Worm (Caenorhabditis elegans) whole organism, mixed stage, embryonic: ENCODE data around the gene F14D2.19.

Source experiments
- M03D4.4 ChIP-seq: sonication (generic microtip); optimal IDR thresholded peaks from 2 replicates; lab custom pipeline; 2017; ENCODE audit warnings: mild to moderate bottlenecking, missing genetic modification characterization, missing compliant biosample characterization
- bed-3 ChIP-seq: fragments of 200-800 bp; sonication (Bioruptor generic); optimal IDR thresholded peaks from 3 replicates; lab custom pipeline; 2018; ENCODE audit warnings: mild to moderate bottlenecking, missing genetic modification characterization, moderate library complexity, missing compliant biosample characterization
- blmp-1 ChIP-seq: fragments of 150-350 bp; optimal IDR thresholded peaks from 2 replicates; lab custom pipeline; 2014; ENCODE audit warnings: missing biosample characterization, missing genetic modification characterization
- ceh-39 ChIP-seq: fragments of 150-350 bp; optimal IDR thresholded peaks from 2 replicates; lab custom pipeline; 2014; ENCODE audit warnings: missing biosample characterization, missing genetic modification characterization
- ceh-43 ChIP-seq: fragments of 200-800 bp; sonication (Bioruptor generic); optimal IDR thresholded peaks from 2 replicates; lab custom pipeline; 2018; ENCODE audit warnings: mild to moderate bottlenecking, missing genetic modification characterization, moderate library complexity, missing compliant biosample characterization
- ceh-83 ChIP-seq: fragments of 200-800 bp; sonication (Bioruptor generic); optimal IDR thresholded peaks from 2 replicates; lab custom pipeline; 2018; ENCODE audit warnings: mild to moderate bottlenecking, missing genetic modification characterization, missing compliant biosample characterization
- ces-1 ChIP-seq: fragments of 150-350 bp; optimal IDR thresholded peaks from 2 replicates; lab custom pipeline; 2014; ENCODE audit warnings: missing biosample characterization, missing genetic modification reagents, missing genetic modification characterization
- cnd-1 ChIP-seq: fragments of 200-800 bp; sonication (Bioruptor generic); optimal IDR thresholded peaks from 2 replicates; lab custom pipeline; 2018; ENCODE audit warnings: mild to moderate bottlenecking, missing genetic modification characterization, missing compliant biosample characterization
- drap-1 ChIP-seq: fragments of 200-800 bp; sonication (Bioruptor generic); optimal IDR thresholded peaks from 3 replicates; lab custom pipeline; 2018; ENCODE audit warnings: mild to moderate bottlenecking, missing genetic modification characterization, missing compliant biosample characterization
- elt-1 ChIP-seq: sonication (generic microtip); optimal IDR thresholded peaks from 2 replicates; lab custom pipeline; 2017; ENCODE audit warnings: missing genetic modification characterization, mild to moderate bottlenecking, missing compliant biosample characterization, antibody characterized with exemption, moderate library complexity, borderline replicate concordance; ENCODE audit not compliant: insufficient read depth
- elt-3 ChIP-seq: fragments of 150-350 bp; optimal IDR thresholded peaks from 2 replicates; lab custom pipeline; 2014; ENCODE audit warnings: missing biosample characterization, missing genetic modification characterization
- flh-1 ChIP-seq: fragments of 200-800 bp; sonication (Bioruptor generic); optimal IDR thresholded peaks from 2 replicates; lab custom pipeline; 2018; ENCODE audit warnings: mild to moderate bottlenecking, missing genetic modification characterization, moderate library complexity, missing compliant biosample characterization
- ham-2 ChIP-seq: fragments of 200-800 bp; sonication (Bioruptor generic); optimal IDR thresholded peaks from 2 replicates; lab custom pipeline; 2018; ENCODE audit warnings: mild to moderate bottlenecking, missing genetic modification characterization, missing compliant biosample characterization
- hlh-1 ChIP-seq: fragments of 150-350 bp; optimal IDR thresholded peaks from 2 replicates; lab custom pipeline; 2014; ENCODE audit warnings: missing biosample characterization, missing genetic modification reagents, missing genetic modification characterization
- lin-13 ChIP-seq: fragments of 150-350 bp; optimal IDR thresholded peaks from 2 replicates; lab custom pipeline; 2014; ENCODE audit warnings: missing biosample characterization, missing genetic modification characterization
- lsy-2 ChIP-seq: fragments of 150-350 bp; optimal IDR thresholded peaks from 2 replicates; lab custom pipeline; 2014; ENCODE audit warnings: missing biosample characterization, missing genetic modification characterization
- mls-2 ChIP-seq: sonication (generic microtip); optimal IDR thresholded peaks from 2 replicates; lab custom pipeline; 2016; ENCODE audit warnings: mild to moderate bottlenecking, missing genetic modification characterization, moderate library complexity, missing compliant biosample characterization
- nhr-12 ChIP-seq: fragments of 150-350 bp; optimal IDR thresholded peaks from 2 replicates; lab custom pipeline; 2014; ENCODE audit warnings: missing biosample characterization, missing genetic modification characterization
- nhr-2 ChIP-seq: fragments of 150-350 bp; optimal IDR thresholded peaks from 2 replicates; lab custom pipeline; 2014; ENCODE audit warnings: missing biosample characterization, missing genetic modification characterization
- nhr-237 ChIP-seq: fragments of 150-350 bp; optimal IDR thresholded peaks from 2 replicates; lab custom pipeline; 2014; ENCODE audit warnings: missing biosample characterization, missing genetic modification characterization
- nhr-28 ChIP-seq: fragments of 150-350 bp; optimal IDR thresholded peaks from 2 replicates; lab custom pipeline; 2014; ENCODE audit warnings: missing biosample characterization, missing genetic modification characterization
- nhr-76 ChIP-seq: sonication (generic microtip); optimal IDR thresholded peaks from 2 replicates; lab custom pipeline; 2017; ENCODE audit warnings: missing biosample characterization, missing genetic modification characterization
- pha-4 ChIP-seq: fragments of 150-350 bp; optimal IDR thresholded peaks from 2 replicates; lab custom pipeline; 2018; ENCODE audit warnings: missing biosample characterization, missing genetic modification reagents, missing genetic modification characterization
- sem-2 ChIP-seq: fragments of 200-800 bp; sonication (Bioruptor generic); optimal IDR thresholded peaks from 2 replicates; lab custom pipeline; 2018; ENCODE audit warnings: mild to moderate bottlenecking, missing genetic modification characterization, missing compliant biosample characterization
- snpc-4 ChIP-seq: fragments of 150-350 bp; optimal IDR thresholded peaks from 2 replicates; lab custom pipeline; 2014; ENCODE audit warnings: missing biosample characterization, missing genetic modification characterization
- sptf-1 ChIP-seq: sonication (generic microtip); optimal IDR thresholded peaks from 2 replicates; lab custom pipeline; 2017; ENCODE audit warnings: mild to moderate bottlenecking, missing genetic modification characterization, moderate library complexity, missing compliant biosample characterization
- tbx-8 ChIP-seq: fragments of 200-800 bp; sonication (Bioruptor generic); optimal IDR thresholded peaks from 2 replicates; lab custom pipeline; 2018; ENCODE audit warnings: mild to moderate bottlenecking, missing genetic modification characterization, moderate library complexity, missing compliant biosample characterization
- unc-120 ChIP-seq: sonication (generic microtip); optimal IDR thresholded peaks from 2 replicates; lab custom pipeline; 2017; ENCODE audit warnings: missing genetic modification characterization, missing compliant biosample characterization; ENCODE audit not compliant: poor library complexity, severe bottlenecking
- unc-39 ChIP-seq: fragments of 150-350 bp; optimal IDR thresholded peaks from 2 replicates; lab custom pipeline; 2014; ENCODE audit warnings: missing biosample characterization, missing genetic modification characterization
- unc-62 ChIP-seq: fragments of 150-350 bp; optimal IDR thresholded peaks from 2 replicates; lab custom pipeline; 2014; ENCODE audit warnings: missing biosample characterization, missing genetic modification reagents, missing genetic modification characterization
- zip-8 ChIP-seq: fragments of 150-350 bp; optimal IDR thresholded peaks from 2 replicates; lab custom pipeline; 2014; ENCODE audit warnings: missing biosample characterization, missing genetic modification characterization
- ztf-11 ChIP-seq: fragments of 150-350 bp; optimal IDR thresholded peaks from 2 replicates; lab custom pipeline; 2014; ENCODE audit warnings: missing biosample characterization, missing genetic modification characterization

Gene F14D2.19

DNA sequence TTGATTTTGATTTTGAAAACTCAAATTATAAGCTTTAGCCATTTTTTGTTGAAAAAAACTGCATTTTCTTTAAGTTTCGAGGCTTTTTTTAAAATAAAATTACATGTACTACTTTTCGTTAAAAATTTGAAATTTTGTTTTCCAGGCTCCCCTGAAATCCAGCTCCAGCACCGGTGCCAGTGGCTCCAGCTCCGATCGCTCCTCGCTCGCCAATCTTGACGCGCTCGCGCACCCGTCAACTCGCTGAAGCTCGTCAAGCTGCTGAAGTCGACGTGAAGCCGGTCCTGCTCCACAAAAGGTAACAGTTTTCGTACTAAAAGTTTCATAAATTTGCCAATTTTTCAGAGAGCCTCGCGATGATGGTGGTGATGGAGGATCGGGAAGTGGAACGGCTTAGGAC is 3.9 kb upstream of the F14D2.19 start:
- TF ChIP-seq nhr-28 (tag; lab: Kevin White, UChicago), result no peak
- no peak for TF ChIP-seq cnd-1
- no peak for TF ChIP-seq ham-2 (GFP tag; lab: Kevin White, UChicago)
- TF ChIP-seq elt-3 (tag; lab: Kevin White, UChicago), result no peak
- no peak for TF ChIP-seq sem-2 (GFP tag; lab: Kevin White, UChicago)
- no peak for TF ChIP-seq ces-1
- TF ChIP-seq unc-62, result no peak
- TF ChIP-seq zip-8 (tag; lab: Kevin White, UChicago), result no peak
- TF ChIP-seq blmp-1 (tag; lab: Kevin White, UChicago), result no peak
- no peak for TF ChIP-seq pha-4 (tag; lab: Kevin White, UChicago)
- TF ChIP-seq drap-1 (GFP tag; lab: Kevin White, UChicago), result no peak
- no peak for TF ChIP-seq lin-13 (tag; lab: Kevin White, UChicago)
- TF ChIP-seq nhr-2 (tag; lab: Kevin White, UChicago), result no peak
- no peak for TF ChIP-seq flh-1
- TF ChIP-seq unc-120 (tag; lab: Kevin White, UChicago), result no peak
- TF ChIP-seq ceh-39 (tag; lab: Kevin White, UChicago), result no peak
- TF ChIP-seq sptf-1, result no peak

DNA sequence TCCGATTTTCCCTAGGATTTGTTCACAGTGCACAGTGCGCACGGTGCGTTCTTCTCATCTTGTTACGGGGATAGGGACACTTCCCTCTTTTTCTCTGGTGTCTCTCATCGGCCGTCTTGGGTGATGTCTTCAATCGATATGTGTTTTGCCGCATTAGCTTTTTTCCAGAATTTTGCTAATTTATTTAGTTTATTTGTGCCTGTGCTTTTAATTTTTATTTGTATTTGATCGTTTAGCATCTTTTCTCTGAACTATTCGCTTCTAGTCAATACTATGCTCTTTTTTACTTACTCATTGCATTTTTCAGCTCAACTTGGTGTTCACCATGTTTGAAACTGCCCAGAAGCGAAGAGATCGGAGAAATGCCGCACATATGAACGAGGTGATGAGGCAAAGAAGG is 3.3 kb upstream of the F14D2.19 start, which contains the start of gene F14D2.5:
Gene F14D2.5 (plus strand): TSS at position 301 of the 400 bp plus-strand sequence.
- TF ChIP-seq ham-2 (GFP tag; lab: Kevin White, UChicago), result no peak
- TF ChIP-seq hlh-1 (tag; lab: Kevin White, UChicago), result no peak
- no peak for TF ChIP-seq sptf-1
- peak; percentile 64 for TF ChIP-seq ceh-83 (GFP tag; lab: Kevin White, UChicago)
- TF ChIP-seq ceh-39 (tag; lab: Kevin White, UChicago), result no peak
- TF ChIP-seq blmp-1 (tag; lab: Kevin White, UChicago), result no peak

DNA sequence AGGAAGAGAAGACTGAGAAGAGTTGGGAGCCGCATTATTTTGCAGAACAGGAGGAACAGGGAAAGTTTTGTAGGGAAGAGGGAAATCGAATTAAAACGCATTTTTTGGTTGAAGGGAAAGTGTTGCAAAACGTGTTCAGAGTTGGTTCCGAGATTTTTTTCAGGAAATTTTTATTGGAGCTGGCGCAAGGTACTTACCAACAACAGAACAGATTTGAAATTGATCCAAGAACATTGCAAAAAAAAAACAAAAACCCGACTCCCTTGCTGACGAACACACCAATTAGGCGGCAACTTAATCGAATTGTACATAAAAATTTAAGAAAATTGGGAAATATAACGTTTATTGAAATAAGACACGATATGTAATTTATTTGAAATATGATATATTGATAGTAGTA is 1.6 kb upstream of the F14D2.19 start, which contains the start of gene F14D2.7:
Gene F14D2.7 (minus strand): TSS at position 101 of the 400 bp plus-strand sequence.
- TF ChIP-seq nhr-12 (no peak), ceh-43 (GFP tag; lab: Kevin White, UChicago) (no peak), M03D4.4 (tag; lab: Kevin White, UChicago) (no peak), mls-2 (no peak)

DNA sequence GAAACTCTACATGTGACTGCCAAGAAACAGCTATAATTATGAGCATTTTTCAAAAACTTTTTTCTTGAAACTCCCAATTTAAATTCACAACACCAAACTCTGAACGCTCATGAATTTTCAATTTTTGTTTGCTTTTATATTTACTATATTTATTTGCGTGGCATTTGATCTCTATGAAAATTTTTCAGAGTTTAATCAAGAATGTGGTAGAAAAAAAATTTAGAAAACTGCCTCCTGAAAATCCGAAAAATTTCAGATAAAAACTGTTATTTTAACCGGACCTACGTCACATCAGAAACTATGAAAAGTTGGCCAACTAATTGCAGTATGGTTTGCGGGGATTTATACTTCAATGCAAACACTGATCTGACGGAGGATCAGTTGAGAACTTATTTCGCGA is 4.9 kb downstream of the F14D2.19 start, which contains the start of gene irld-27:
Gene irld-27 (plus strand): TSS at position 301 of the 400 bp plus-strand sequence.
- TF ChIP-seq nhr-28 (tag; lab: Kevin White, UChicago) (no peak), tbx-8 (GFP tag; lab: Kevin White, UChicago) (no peak), drap-1 (GFP tag; lab: Kevin White, UChicago) (no peak), unc-120 (tag; lab: Kevin White, UChicago) (no peak), mls-2 (no peak), hlh-1 (tag; lab: Kevin White, UChicago) (no peak), elt-1 (tag; lab: Kevin White, UChicago) (no peak), zip-8 (tag; lab: Kevin White, UChicago) (no peak), ceh-39 (tag; lab: Kevin White, UChicago) (no peak), snpc-4 (tag; lab: Kevin White, UChicago) (no peak)
- TF ChIP-seq, all 35 proteins: peak for 0

DNA sequence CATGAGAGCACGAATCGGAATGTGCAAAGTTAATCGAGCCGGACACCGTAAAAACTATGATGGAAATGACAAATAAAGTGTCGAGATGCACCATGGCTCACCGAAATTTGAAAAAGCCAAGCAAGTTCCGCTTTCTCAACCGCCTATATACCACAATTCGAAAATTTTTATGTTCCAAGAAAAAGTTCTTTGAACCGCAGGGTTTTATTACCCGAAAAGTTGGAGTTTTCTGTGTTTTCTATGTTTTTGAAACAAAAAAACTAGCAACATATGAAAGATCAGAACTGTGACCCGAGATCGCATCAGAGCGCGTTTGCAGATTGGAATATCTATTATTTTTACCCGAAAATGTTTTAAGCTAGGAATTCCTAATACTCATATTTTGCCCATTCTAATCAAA is 9.8 kb downstream of the F14D2.19 start, which contains the start of gene Y46D2A.3:
Gene Y46D2A.3 (minus strand): TSS at position 101 of the 400 bp plus-strand sequence.
- TF ChIP-seq drap-1 (GFP tag; lab: Kevin White, UChicago) (no peak), ham-2 (GFP tag; lab: Kevin White, UChicago) (no peak), zip-8 (tag; lab: Kevin White, UChicago) (no peak), nhr-76 (no peak), unc-62 (no peak), pha-4 (tag; lab: Kevin White, UChicago) (no peak), unc-120 (tag; lab: Kevin White, UChicago) (no peak), blmp-1 (tag; lab: Kevin White, UChicago) (no peak), mls-2 (no peak), lsy-2 (tag; lab: Kevin White, UChicago) (no peak), elt-1 (tag; lab: Kevin White, UChicago) (no peak), nhr-2 (tag; lab: Kevin White, UChicago) (no peak), ceh-43 (GFP tag; lab: Kevin White, UChicago) (no peak), bed-3 (GFP tag; lab: Kevin White, UChicago) (no peak), nhr-28 (tag; lab: Kevin White, UChicago) (no peak), nhr-237 (tag; lab: Kevin White, UChicago) (no peak), cnd-1 (no peak), ztf-11 (tag; lab: Kevin White, UChicago) (no peak), sem-2 (GFP tag; lab: Kevin White, UChicago) (no peak), unc-39 (tag; lab: Kevin White, UChicago) (no peak)
